Worm (Caenorhabditis elegans): Measurements from ENCODE around the gene K07C11.8.

Gene K07C11.8

DNA sequence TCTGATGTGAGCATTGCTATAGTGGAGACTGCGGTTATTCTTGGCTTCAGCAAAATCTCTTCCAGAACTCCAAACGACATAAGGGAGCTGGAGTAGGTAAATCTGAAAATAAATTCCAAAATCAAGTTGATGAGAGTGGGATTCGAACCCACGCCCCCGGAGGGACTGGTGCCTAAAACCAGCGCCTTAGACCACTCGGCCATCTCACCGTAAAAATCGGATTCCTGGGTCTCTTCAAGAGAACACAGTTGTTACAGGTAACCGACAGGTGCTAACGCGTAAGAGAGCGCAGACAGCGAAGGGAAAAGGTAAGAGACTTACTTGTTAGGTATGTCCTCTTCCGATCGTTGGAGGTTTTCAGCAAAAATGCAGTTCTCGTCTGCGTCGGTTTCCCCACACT is 17.6 kb upstream of the K07C11.8 start:
- TF ChIP-seq flt-1 (GFP tag; IDR thresholded peaks at IDR 0.05), result 0 out of 2 replicates have a peak, but pooled peaks have one; percentile 68
- peak; percentile 59; the same call in 1 of the 2 replicates for TF ChIP-seq ztf-29 (GFP tag; IDR thresholded peaks at IDR 0.05)
- 0 out of 2 replicates have a peak, but pooled peaks have one; percentile 45 for TF ChIP-seq ztf-23 (GFP tag; IDR thresholded peaks at IDR 0.05)
- peak; percentile 47 for TF ChIP-seq ref-1 (GFP tag; conservative IDR thresholded peaks at IDR 0.05)
- 0 out of 2 replicates have a peak, but pooled peaks have one; percentile 40 for TF ChIP-seq T22C8.4 (GFP tag; IDR thresholded peaks at IDR 0.05)
- TF ChIP-seq klf-2 (GFP tag; conservative IDR thresholded peaks at IDR 0.05), result no peak
- TF ChIP-seq cog-1 (tag; optimal IDR thresholded peaks at IDR 0.05), result no peak

DNA sequence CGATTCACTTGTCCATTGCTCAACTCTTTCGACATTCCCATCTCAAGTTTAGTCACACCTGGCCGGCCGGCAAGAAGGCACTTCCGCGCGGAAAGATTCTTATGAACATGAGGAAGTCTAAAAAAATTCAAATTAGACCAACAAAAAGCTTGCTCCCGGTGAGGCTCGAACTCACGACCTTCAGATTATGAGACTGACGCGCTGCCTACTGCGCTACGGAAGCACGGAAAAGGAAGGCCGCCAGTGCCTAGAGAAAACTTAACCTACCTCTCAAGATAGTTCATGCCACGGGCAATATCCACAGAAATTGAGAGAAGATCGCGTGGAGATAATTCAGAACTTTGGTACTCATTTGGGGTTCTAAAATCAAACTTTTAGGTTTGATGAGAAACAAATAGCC is 12.4 kb upstream of the K07C11.8 start:
- peak; percentile 70; the same call in 1 of the 2 replicates for TF ChIP-seq ztf-23 (GFP tag; IDR thresholded peaks at IDR 0.05)
- no peak for TF ChIP-seq ztf-29 (GFP tag; IDR thresholded peaks at IDR 0.05)
- TF ChIP-seq tab-1 (GFP tag; IDR thresholded peaks at IDR 0.05), result peak; percentile 72; the same call in 1 of the 2 replicates
- TF ChIP-seq klf-2 (GFP tag; conservative IDR thresholded peaks at IDR 0.05), result no peak
- no peak for TF ChIP-seq ref-1 (GFP tag; conservative IDR thresholded peaks at IDR 0.05)
- 0 out of 2 replicates have a peak, but pooled peaks have one; percentile 7 for TF ChIP-seq T22C8.4 (GFP tag; IDR thresholded peaks at IDR 0.05)
- TF ChIP-seq flt-1 (GFP tag; IDR thresholded peaks at IDR 0.05), result peak; percentile 60; the same call in 1 of the 2 replicates
- TF ChIP-seq cog-1 (tag; optimal IDR thresholded peaks at IDR 0.05), result no peak
- no peak for TF ChIP-seq med-1 (GFP tag; optimal IDR thresholded peaks at IDR 0.05; ENCODE audit: insufficient read depth)

DNA sequence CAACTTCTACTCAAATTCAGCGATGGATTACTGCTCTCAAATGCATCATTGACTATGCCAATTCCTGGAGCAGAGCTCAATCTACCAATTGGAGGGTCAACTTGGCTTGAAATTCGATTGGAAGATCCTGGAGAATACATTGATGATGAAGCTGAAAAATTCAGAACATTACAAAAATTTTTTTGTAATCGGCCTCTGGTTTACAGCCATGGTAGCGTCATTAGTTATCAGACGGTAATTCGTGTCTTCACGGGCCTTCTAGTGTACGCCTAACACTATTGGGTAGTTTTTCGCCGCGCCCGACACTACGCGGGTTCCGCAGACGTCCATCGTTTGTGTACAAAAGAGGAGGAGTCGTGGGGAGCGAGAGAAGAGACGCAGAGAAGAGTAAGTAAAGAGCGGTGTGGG is 11.0 kb upstream of the K07C11.8 start:
- TF ChIP-seq T22C8.4 (GFP tag; IDR thresholded peaks at IDR 0.05), result no peak
- no peak for TF ChIP-seq ztf-29 (GFP tag; IDR thresholded peaks at IDR 0.05)
- TF ChIP-seq cog-1 (tag; optimal IDR thresholded peaks at IDR 0.05), result peak; percentile 24
- no peak; the same call in 1 of the 2 replicates for TF ChIP-seq tab-1 (GFP tag; IDR thresholded peaks at IDR 0.05)
- TF ChIP-seq med-1 (GFP tag; optimal IDR thresholded peaks at IDR 0.05; ENCODE audit: insufficient read depth), result no peak
- TF ChIP-seq ref-1 (GFP tag; conservative IDR thresholded peaks at IDR 0.05), result no peak
- TF ChIP-seq ztf-23 (GFP tag; IDR thresholded peaks at IDR 0.05), result peak; percentile 58; the same call in 1 of the 2 replicates
- TF ChIP-seq klf-2 (GFP tag; conservative IDR thresholded peaks at IDR 0.05), result no peak
- TF ChIP-seq flt-1 (GFP tag; IDR thresholded peaks at IDR 0.05), result peak; percentile 69; the same call in 1 of the 2 replicates

DNA sequence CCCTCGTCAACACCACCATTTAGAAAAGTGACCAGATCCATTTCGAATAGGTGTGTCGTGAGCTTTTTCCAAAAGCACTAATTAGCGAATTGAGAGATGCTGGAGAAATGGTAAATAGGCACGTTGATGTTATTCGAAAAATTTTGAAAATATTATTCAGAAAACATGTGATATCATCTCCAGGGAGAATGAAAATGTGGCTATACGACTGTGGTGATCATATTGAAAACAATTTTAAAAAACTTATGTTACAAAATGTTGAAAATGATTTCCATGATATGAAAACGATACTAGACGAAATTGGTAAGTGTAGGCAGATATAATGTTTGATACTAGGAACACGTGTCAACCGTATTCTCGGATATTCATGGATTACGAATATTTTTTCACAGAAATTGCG is 9.1 kb upstream of the K07C11.8 start, which contains the start of gene K07C11.10:
Gene K07C11.10, minus strand, starts transcription at position 101 of the 400 bp plus-strand sequence.
- TF ChIP-seq ref-1 (GFP tag; conservative IDR thresholded peaks at IDR 0.05) (no peak), flt-1 (GFP tag; IDR thresholded peaks at IDR 0.05) (no peak), T22C8.4 (GFP tag; IDR thresholded peaks at IDR 0.05) (no peak), tab-1 (GFP tag; IDR thresholded peaks at IDR 0.05) (no peak), klf-2 (GFP tag; conservative IDR thresholded peaks at IDR 0.05) (no peak), ztf-23 (GFP tag; IDR thresholded peaks at IDR 0.05) (no peak), med-1 (GFP tag; optimal IDR thresholded peaks at IDR 0.05; ENCODE audit: insufficient read depth) (no peak), ztf-29 (GFP tag; IDR thresholded peaks at IDR 0.05) (no peak), cog-1 (tag; optimal IDR thresholded peaks at IDR 0.05) (no peak)

DNA sequence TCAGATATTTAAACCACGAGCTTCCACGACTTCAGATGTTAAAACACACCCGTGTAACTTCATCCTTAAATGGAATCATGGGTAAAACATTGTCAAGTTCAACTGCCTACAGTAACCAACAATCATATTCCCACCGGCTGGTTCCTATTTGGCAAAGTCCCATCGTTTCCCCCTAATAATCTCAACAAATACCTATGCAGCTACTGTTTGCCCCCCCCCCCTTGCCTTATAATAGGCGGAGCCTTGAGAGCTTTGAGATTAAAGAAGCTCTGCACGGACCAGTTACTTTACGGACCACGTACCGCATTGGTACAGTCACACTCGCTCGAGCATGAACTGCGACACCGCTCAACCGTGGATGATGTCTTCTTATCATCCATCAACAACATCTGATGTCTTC is 7.0 kb upstream of the K07C11.8 start, which contains the start of gene pax-1:
Gene pax-1, plus strand, starts transcription at position 301 of the 400 bp plus-strand sequence.
- no peak for TF ChIP-seq ztf-23 (GFP tag; IDR thresholded peaks at IDR 0.05)
- no peak for TF ChIP-seq med-1 (GFP tag; optimal IDR thresholded peaks at IDR 0.05; ENCODE audit: insufficient read depth)
- TF ChIP-seq tab-1 (GFP tag; IDR thresholded peaks at IDR 0.05), result no peak
- TF ChIP-seq flt-1 (GFP tag; IDR thresholded peaks at IDR 0.05), result no peak
- TF ChIP-seq ztf-29 (GFP tag; IDR thresholded peaks at IDR 0.05), result no peak
- TF ChIP-seq T22C8.4 (GFP tag; IDR thresholded peaks at IDR 0.05), result no peak
- no peak for TF ChIP-seq cog-1 (tag; optimal IDR thresholded peaks at IDR 0.05)
- TF ChIP-seq klf-2 (GFP tag; conservative IDR thresholded peaks at IDR 0.05), result no peak
- TF ChIP-seq ref-1 (GFP tag; conservative IDR thresholded peaks at IDR 0.05), result no peak

DNA sequence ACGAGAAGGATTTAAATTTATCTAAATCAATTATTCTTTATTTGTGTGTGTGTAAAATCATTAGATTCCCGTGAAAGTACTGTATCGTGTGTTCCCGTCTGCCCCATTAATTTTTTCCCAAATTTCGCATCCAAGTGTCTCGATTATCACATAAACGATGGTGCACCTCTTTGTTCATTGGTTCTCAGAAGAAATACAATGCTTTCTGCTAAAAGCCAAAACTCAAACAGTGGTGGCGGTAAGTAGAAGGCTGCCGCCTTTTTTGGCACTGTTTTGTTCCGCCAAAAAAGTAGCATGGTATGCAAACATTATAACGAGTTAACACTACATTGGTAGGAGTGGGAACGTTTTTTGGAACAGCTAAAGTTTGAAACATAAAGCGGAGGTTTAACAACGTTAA is 5.7 kb upstream of the K07C11.8 start:
- no peak for TF ChIP-seq T22C8.4 (GFP tag; IDR thresholded peaks at IDR 0.05)
- TF ChIP-seq klf-2 (GFP tag; conservative IDR thresholded peaks at IDR 0.05), result no peak
- TF ChIP-seq ztf-23 (GFP tag; IDR thresholded peaks at IDR 0.05), result no peak
- TF ChIP-seq ref-1 (GFP tag; conservative IDR thresholded peaks at IDR 0.05), result no peak
- TF ChIP-seq flt-1 (GFP tag; IDR thresholded peaks at IDR 0.05), result no peak
- no peak for TF ChIP-seq ztf-29 (GFP tag; IDR thresholded peaks at IDR 0.05)
- TF ChIP-seq med-1 (GFP tag; optimal IDR thresholded peaks at IDR 0.05; ENCODE audit: insufficient read depth), result no peak
- TF ChIP-seq tab-1 (GFP tag; IDR thresholded peaks at IDR 0.05), result no peak
- no peak for TF ChIP-seq cog-1 (tag; optimal IDR thresholded peaks at IDR 0.05)

DNA sequence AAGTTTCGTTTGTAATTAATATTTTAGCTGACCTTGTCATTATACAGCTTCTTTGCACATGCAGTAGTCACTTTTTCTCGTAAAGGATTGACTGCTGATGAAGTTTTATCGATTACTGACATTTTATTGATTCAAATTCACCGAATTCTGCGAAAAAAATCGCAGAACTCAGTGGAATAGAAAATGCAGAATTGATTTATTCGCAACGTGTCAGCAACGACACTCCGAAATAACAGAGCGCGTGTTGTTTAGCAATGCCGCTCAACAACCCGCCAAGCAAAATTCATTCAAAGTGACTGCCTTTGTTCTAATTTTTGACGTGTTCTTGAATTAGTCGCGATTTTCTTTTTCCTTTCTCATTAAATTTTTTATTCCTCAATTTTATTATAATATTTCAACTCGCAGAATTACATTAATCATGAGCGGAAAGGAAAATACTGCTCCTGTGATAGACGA is 3.4 kb upstream of the K07C11.8 start, which contains the start of the genes cogc-6 and air-1:
Gene cogc-6, minus strand, starts transcription at position 234 of the 456 bp plus-strand sequence.
Gene air-1, plus strand, starts transcription at position 406 of the 456 bp plus-strand sequence.
- no peak for TF ChIP-seq ztf-23 (GFP tag; IDR thresholded peaks at IDR 0.05)
- TF ChIP-seq ztf-29 (GFP tag; IDR thresholded peaks at IDR 0.05), result no peak
- TF ChIP-seq med-1 (GFP tag; optimal IDR thresholded peaks at IDR 0.05; ENCODE audit: insufficient read depth), result no peak
- TF ChIP-seq klf-2 (GFP tag; conservative IDR thresholded peaks at IDR 0.05), result no peak
- TF ChIP-seq flt-1 (GFP tag; IDR thresholded peaks at IDR 0.05), result no peak
- TF ChIP-seq ref-1 (GFP tag; conservative IDR thresholded peaks at IDR 0.05), result no peak
- TF ChIP-seq T22C8.4 (GFP tag; IDR thresholded peaks at IDR 0.05), result no peak
- no peak for TF ChIP-seq cog-1 (tag; optimal IDR thresholded peaks at IDR 0.05)
- no peak for TF ChIP-seq tab-1 (GFP tag; IDR thresholded peaks at IDR 0.05)

DNA sequence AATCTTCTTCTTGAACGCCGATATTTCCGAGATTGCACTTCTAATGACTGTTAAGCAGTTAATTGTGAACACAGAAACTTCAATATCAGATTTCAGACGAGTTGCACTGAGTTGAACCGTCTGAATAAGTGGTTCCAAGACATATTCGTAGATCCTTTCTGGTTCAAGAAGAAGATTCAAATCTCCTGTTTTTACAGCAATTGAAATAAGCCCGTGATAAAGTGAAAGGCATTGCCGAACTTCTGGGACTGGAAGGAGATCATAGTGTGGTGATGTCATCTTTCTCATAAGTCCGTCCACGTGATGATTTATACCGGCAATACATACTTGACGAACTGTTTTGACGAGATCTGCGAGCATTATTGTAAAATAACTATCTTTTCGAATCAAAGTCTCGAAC is 1.9 kb upstream of the K07C11.8 start:
- TF ChIP-seq flt-1 (GFP tag; IDR thresholded peaks at IDR 0.05) (no peak), med-1 (GFP tag; optimal IDR thresholded peaks at IDR 0.05; ENCODE audit: insufficient read depth) (no peak), tab-1 (GFP tag; IDR thresholded peaks at IDR 0.05) (no peak)

DNA sequence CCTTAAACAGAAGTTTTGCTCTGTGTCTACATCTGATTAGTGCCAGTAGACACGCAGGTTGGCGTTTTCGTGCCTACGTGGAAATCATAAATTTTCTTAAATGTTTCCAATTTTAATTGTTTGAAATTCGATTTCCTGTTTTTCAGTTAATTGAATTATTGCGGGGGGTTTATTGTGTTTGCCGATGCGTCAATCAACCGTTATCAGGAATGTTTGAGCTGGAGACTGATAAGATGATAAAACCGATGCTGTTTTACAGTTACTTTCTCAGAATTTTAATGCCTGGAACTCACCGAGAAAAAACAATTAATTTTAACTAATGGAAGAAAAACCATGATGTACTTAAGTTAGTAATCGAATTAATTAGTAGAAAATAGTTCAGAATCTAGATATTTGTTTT is 566 bp downstream of the K07C11.8 start:
- TF ChIP-seq klf-2 (GFP tag; conservative IDR thresholded peaks at IDR 0.05) (no peak), ref-1 (GFP tag; conservative IDR thresholded peaks at IDR 0.05) (no peak), ztf-29 (GFP tag; IDR thresholded peaks at IDR 0.05) (no peak), med-1 (GFP tag; optimal IDR thresholded peaks at IDR 0.05; ENCODE audit: insufficient read depth) (no peak), tab-1 (GFP tag; IDR thresholded peaks at IDR 0.05) (no peak), ztf-23 (GFP tag; IDR thresholded peaks at IDR 0.05) (no peak), flt-1 (GFP tag; IDR thresholded peaks at IDR 0.05) (no peak), T22C8.4 (GFP tag; IDR thresholded peaks at IDR 0.05) (no peak), cog-1 (tag; optimal IDR thresholded peaks at IDR 0.05) (no peak)
